Fruit fly (Drosophila melanogaster) whole organism, adult: ENCODE results near the gene Kr-h1.

ENCODE experiments used
- CG11617 ChIP-seq: fragments of 200-800 bp; sonication (Bioruptor generic); optimal IDR thresholded peaks from 2 replicates; lab custom pipeline; 2017; ENCODE audit warnings: mild to moderate bottlenecking, missing biosample characterization, missing genetic modification reagents, missing genetic modification characterization
- CG12768 ChIP-seq: fragments of 200-800 bp; sonication (Bioruptor generic); optimal IDR thresholded peaks from 2 replicates; lab custom pipeline; 2017; ENCODE audit warnings: missing biosample characterization, missing genetic modification characterization, mild to moderate bottlenecking, moderate library complexity, missing genetic modification reagents
- CG14711 ChIP-seq: fragments of 200-800 bp; sonication (Bioruptor generic); optimal IDR thresholded peaks from 2 replicates; lab custom pipeline; 2018; ENCODE audit warnings: missing biosample characterization, mild to moderate bottlenecking, missing genetic modification characterization, moderate library complexity
- CG1620 ChIP-seq: fragments of 200-800 bp; sonication (Bioruptor generic); optimal IDR thresholded peaks from 2 replicates; lab custom pipeline; 2016; ENCODE audit warnings: missing biosample characterization, missing genetic modification characterization
- CG33017 ChIP-seq: fragments of 200-800 bp; sonication (Bioruptor generic); optimal IDR thresholded peaks from 2 replicates; lab custom pipeline; 2018; ENCODE audit warnings: missing biosample characterization, mild to moderate bottlenecking, missing genetic modification characterization, moderate library complexity
- CG5204 ChIP-seq: fragments of 200-800 bp; sonication (Bioruptor generic); optimal IDR thresholded peaks from 2 replicates; lab custom pipeline; 2016; ENCODE audit warnings: missing biosample characterization, missing genetic modification characterization
- CG7045 ChIP-seq: fragments of 200-800 bp; sonication (Bioruptor generic); optimal IDR thresholded peaks from 2 replicates; lab custom pipeline; 2017; ENCODE audit warnings: missing biosample characterization, mild to moderate bottlenecking, missing genetic modification characterization
- CG7101 ChIP-seq: fragments of 200-800 bp; sonication (Bioruptor generic); optimal IDR thresholded peaks from 2 replicates; lab custom pipeline; 2018; ENCODE audit warnings: missing biosample characterization, mild to moderate bottlenecking, missing genetic modification characterization, moderate library complexity
- Clk ChIP-seq: fragments of 200-800 bp; sonication (Bioruptor generic); optimal IDR thresholded peaks from 2 replicates; lab custom pipeline; 2017; ENCODE audit warnings: missing biosample characterization, missing genetic modification characterization
- Crg-1 ChIP-seq: fragments of 200-800 bp; sonication (Bioruptor generic); optimal IDR thresholded peaks from 2 replicates; lab custom pipeline; 2016; ENCODE audit warnings: missing biosample characterization, missing genetic modification characterization
- Hr96 ChIP-seq: fragments of 200-800 bp; sonication (Bioruptor generic); optimal IDR thresholded peaks from 2 replicates; lab custom pipeline; 2016; ENCODE audit warnings: missing biosample characterization, missing genetic modification characterization
- Mnt ChIP-seq: fragments of 200-800 bp; sonication (Bioruptor generic); optimal IDR thresholded peaks from 2 replicates; lab custom pipeline; 2016; ENCODE audit warnings: missing biosample characterization, mild to moderate bottlenecking, missing genetic modification characterization
- bab1 ChIP-seq: fragments of 200-800 bp; sonication (Bioruptor generic); optimal IDR thresholded peaks from 3 replicates; lab custom pipeline; 2019; ENCODE audit warnings: missing biosample characterization, mild to moderate bottlenecking, missing genetic modification characterization, moderate library complexity
- cic ChIP-seq: fragments of 200-800 bp; sonication (Bioruptor generic); optimal IDR thresholded peaks from 2 replicates; lab custom pipeline; 2017; ENCODE audit warnings: missing biosample characterization, mild to moderate bottlenecking, missing genetic modification characterization, moderate library complexity
- cnc ChIP-seq, 2 experiments: fragments of >200 bp; optimal IDR thresholded peaks; 2 replicates each; lab custom pipeline; 2017
- kay ChIP-seq: fragments of 200-800 bp; sonication (Bioruptor generic); peaks from one replicate; lab custom pipeline; 2016; ENCODE audit warnings: missing biosample characterization, missing genetic modification characterization, borderline replicate concordance
- ovo ChIP-seq: fragments of 200-800 bp; sonication (Bioruptor generic); optimal IDR thresholded peaks from 2 replicates; lab custom pipeline; 2016; ENCODE audit warnings: missing biosample characterization, missing genetic modification characterization
- pad ChIP-seq: fragments of 200-800 bp; sonication (Bioruptor generic); optimal IDR thresholded peaks from 3 replicates; lab custom pipeline; 2017; ENCODE audit warnings: missing biosample characterization, missing genetic modification characterization, mild to moderate bottlenecking, moderate library complexity, missing genetic modification reagents
- tj ChIP-seq: fragments of 200-800 bp; sonication (Bioruptor generic); optimal IDR thresholded peaks from 3 replicates; lab custom pipeline; 2017; ENCODE audit warnings: missing biosample characterization, mild to moderate bottlenecking, missing genetic modification characterization, moderate library complexity
- toe ChIP-seq: fragments of 200-800 bp; sonication (Bioruptor generic); optimal IDR thresholded peaks from 2 replicates; lab custom pipeline; 2016; ENCODE audit warnings: missing biosample characterization, missing genetic modification characterization

Gene Kr-h1

dm6 chr2L:6051212-6051621 lies 31.2 kb upstream of the Kr-h1 start:
- TF ChIP-seq CG5204 (GFP tag; lab: Kevin White, UChicago) (no peak), Clk (GFP tag; lab: Kevin White, UChicago) (peak; percentile 47), toe (GFP tag; lab: Kevin White, UChicago) (peak; percentile 90), CG33017 (peak; percentile 96), CG11617 (peak; percentile 94), CG1620 (GFP tag; lab: Kevin White, UChicago) (peak; percentile 57), Mnt (peak; percentile 66), bab1 (GFP tag; lab: Kevin White, UChicago) (peak; percentile 95), kay (GFP tag; lab: Kevin White, UChicago) (no peak), Crg-1 (GFP tag; lab: Kevin White, UChicago) (peak; percentile 34), CG14711 (tag; lab: Kevin White, UChicago) (peak; percentile 88), CG7101 (tag; lab: Kevin White, UChicago) (peak; percentile 94), ovo (GFP tag; lab: Kevin White, UChicago) (peak; percentile 3), CG7045 (GFP tag; lab: Kevin White, UChicago) (peak; percentile 94), pad (GFP tag; lab: Kevin White, UChicago) (peak; percentile 59), tj (peak; percentile 71), cnc (optimal IDR thresholded peaks at IDR 0.05; lab: Kevin White, UChicago) (no peak), Hr96 (peak; percentile 95), cic (GFP tag; lab: Kevin White, UChicago) (peak; percentile 60), CG12768 (GFP tag; lab: Kevin White, UChicago) (peak; percentile 90)

- TF ChIP-seq pad (GFP tag; lab: Kevin White, UChicago) = no peak
Measured at dm6 chr2L:6053874-6054469, 28.4 kb upstream of the Kr-h1 start, which contains the start of gene CG13995. CG13995 (plus strand) TSS chr2L:6054302.

dm6 chr2L:6060210-6060609 lies 22.2 kb upstream of the Kr-h1 start, which contains the start of gene CG34180:
CG34180 (plus strand) TSS chr2L:6060510.
- TF ChIP-seq CG7101 (tag; lab: Kevin White, UChicago) (no peak), CG11617 (no peak), cic (GFP tag; lab: Kevin White, UChicago) (no peak), cnc (optimal IDR thresholded peaks at IDR 0.05; lab: Kevin White, UChicago) (no peak), bab1 (GFP tag; lab: Kevin White, UChicago) (no peak), Crg-1 (GFP tag; lab: Kevin White, UChicago) (no peak), CG12768 (GFP tag; lab: Kevin White, UChicago) (no peak), Hr96 (no peak), tj (no peak), CG1620 (GFP tag; lab: Kevin White, UChicago) (no peak), CG7045 (GFP tag; lab: Kevin White, UChicago) (no peak)

dm6 chr2L:6062382-6063082 lies 19.9 kb upstream of the Kr-h1 start, which contains the start of the genes ND-51 and CG13994:
ND-51 (minus strand) TSS chr2L:6062757.
CG13994 (plus strand) TSS chr2L:6062989.
- TF ChIP-seq CG1620 (GFP tag; lab: Kevin White, UChicago) (peak; percentile 85), bab1 (GFP tag; lab: Kevin White, UChicago) (peak; percentile 86), CG7045 (GFP tag; lab: Kevin White, UChicago) (peak; percentile 83), CG12768 (GFP tag; lab: Kevin White, UChicago) (peak; percentile 76), ovo (GFP tag; lab: Kevin White, UChicago) (peak; percentile 74), Crg-1 (GFP tag; lab: Kevin White, UChicago) (peak; percentile 61), Mnt (peak; percentile 77), CG7101 (tag; lab: Kevin White, UChicago) (peak; percentile 79), CG14711 (tag; lab: Kevin White, UChicago) (peak; percentile 78), cic (GFP tag; lab: Kevin White, UChicago) (peak; percentile 80), cnc (optimal IDR thresholded peaks at IDR 0.05; lab: Kevin White, UChicago) (no peak), CG33017 (peak; percentile 81), pad (GFP tag; lab: Kevin White, UChicago) (peak; percentile 67), Clk (GFP tag; lab: Kevin White, UChicago) (peak; percentile 81), toe (GFP tag; lab: Kevin White, UChicago) (peak; percentile 94), kay (GFP tag; lab: Kevin White, UChicago) (no peak), tj (peak; percentile 61), CG5204 (GFP tag; lab: Kevin White, UChicago) (no peak), Hr96 (peak; percentile 87), CG11617 (peak; percentile 83)

- TF ChIP-seq cic (GFP tag; lab: Kevin White, UChicago) (peak; percentile 85), CG12768 (GFP tag; lab: Kevin White, UChicago) (peak; percentile 97), bab1 (GFP tag; lab: Kevin White, UChicago) (peak; percentile 99), pad (GFP tag; lab: Kevin White, UChicago) (peak; percentile 88), CG14711 (tag; lab: Kevin White, UChicago) (peak; percentile 98), CG11617 (peak; percentile 93), tj (peak; percentile 88), CG7101 (tag; lab: Kevin White, UChicago) (peak; percentile 99), Crg-1 (GFP tag; lab: Kevin White, UChicago) (peak; percentile 95), Hr96 (peak; percentile 87), CG7045 (GFP tag; lab: Kevin White, UChicago) (peak; percentile 89), CG33017 (peak; percentile 99), kay (GFP tag; lab: Kevin White, UChicago) (no peak), Clk (GFP tag; lab: Kevin White, UChicago) (peak; percentile 67), ovo (GFP tag; lab: Kevin White, UChicago) (no peak), CG1620 (GFP tag; lab: Kevin White, UChicago) (peak; percentile 71), cnc (optimal IDR thresholded peaks at IDR 0.05; lab: Kevin White, UChicago) (no peak), toe (GFP tag; lab: Kevin White, UChicago) (peak; percentile 54), CG5204 (GFP tag; lab: Kevin White, UChicago) (no peak), Mnt (peak; percentile 78)
Measured at dm6 chr2L:6065823-6066222, 16.6 kb upstream of the Kr-h1 start, which contains the start of the genes Fbw5 and CG9147. Fbw5 (minus strand) TSS chr2L:6065953. CG9147 (plus strand) TSS chr2L:6065997.
